Fruit fly (Drosophila melanogaster): Measurements from ENCODE around the gene CG5466.

DNA sequence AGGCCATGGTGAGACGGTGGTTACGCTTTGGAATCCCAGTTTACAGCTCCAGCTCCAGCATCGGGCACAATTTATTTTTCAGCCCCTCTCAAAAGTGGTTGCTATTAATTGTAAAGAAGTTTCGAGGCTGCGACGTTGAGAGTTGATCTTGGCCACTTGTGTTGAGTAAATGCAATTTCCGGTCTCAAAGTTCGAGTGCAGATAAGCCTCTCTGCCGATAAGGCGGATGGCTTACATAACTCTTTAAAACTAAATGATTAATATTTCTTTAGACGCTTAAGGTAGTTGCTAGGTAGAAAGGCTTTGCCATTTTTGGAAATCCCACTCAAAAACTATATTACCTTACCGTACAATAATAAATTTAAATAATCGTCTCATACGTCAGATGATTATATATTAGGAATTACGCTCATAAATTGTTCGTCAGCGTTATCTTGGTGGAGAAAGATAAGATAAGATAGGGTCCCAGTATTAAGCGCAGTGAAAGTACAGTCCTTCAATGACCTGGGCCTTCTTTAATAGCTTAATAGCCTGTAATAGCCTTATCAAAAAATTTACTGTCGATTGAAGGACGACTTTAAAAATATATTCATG lies 12.0 kb upstream of the CG5466 start:
- TF ChIP-seq CG8478 (optimal IDR thresholded peaks at IDR 0.05) (no peak), CTCF (optimal IDR thresholded peaks at IDR 0.05) (no peak)
